Fruit fly (Drosophila melanogaster): ENCODE results near the gene Trmt61.

Gene Trmt61

dm6 chr3R:26020244-26021171, 38.8 kb upstream of the Trmt61 start:
- TF ChIP-seq CG10147 (GFP tag; optimal IDR thresholded peaks at IDR 0.05) (peak; percentile 42), Lim3 (GFP tag; IDR thresholded peaks at IDR 0.05) (no peak), Pdp1 (GFP tag; optimal IDR thresholded peaks at IDR 0.05) (peak in 1 of 2 experiments; percentile 0), Rx (GFP tag; IDR thresholded peaks at IDR 0.05) (no peak; the same call in 1 of the 2 replicates), D (optimal IDR thresholded peaks at IDR 0.05) (no peak), D (GFP tag; optimal IDR thresholded peaks at IDR 0.05) (peak; percentile 50), CG34224 (GFP tag; IDR thresholded peaks at IDR 0.05; ENCODE audit: partially characterized antibody) (peak; percentile 37; the same call in 2 of the 3 replicates), CG18764 (GFP tag; optimal IDR thresholded peaks at IDR 0.05) (peak; percentile 40), CG1647 (GFP tag; optimal IDR thresholded peaks at IDR 0.05) (no peak), CG17568 (GFP tag; optimal IDR thresholded peaks at IDR 0.05) (no peak), CG7839 (tag; optimal IDR thresholded peaks at IDR 0.05) (peak; percentile 77), eyg (GFP tag; optimal IDR thresholded peaks at IDR 0.05) (no peak), fd96Cb (tag; optimal IDR thresholded peaks at IDR 0.05) (peak; percentile 77), Dad (GFP tag; optimal IDR thresholded peaks at IDR 0.05) (no peak), CG43689 (GFP tag; IDR thresholded peaks at IDR 0.05) (no peak), CG15696 (tag; optimal IDR thresholded peaks at IDR 0.05) (peak; percentile 64), Sox102F (GFP tag; optimal IDR thresholded peaks at IDR 0.05) (peak; percentile 78), ac (GFP tag; optimal IDR thresholded peaks at IDR 0.05) (no peak), run (tag; optimal IDR thresholded peaks at IDR 0.05) (peak; percentile 63), sim (GFP tag; IDR thresholded peaks at IDR 0.05) (peak; percentile 60; the same call in 1 of the 2 replicates), sqz (GFP tag; optimal IDR thresholded peaks at IDR 0.05) (peak; percentile 33), twi (tag; optimal IDR thresholded peaks at IDR 0.05) (no peak), CG18011 (GFP tag; optimal IDR thresholded peaks at IDR 0.05) (no peak), Bdp1 (GFP tag; optimal IDR thresholded peaks at IDR 0.05) (no peak), Bteb2 (GFP tag; optimal IDR thresholded peaks at IDR 0.05) (no peak), CG2116 (GFP tag; optimal IDR thresholded peaks at IDR 0.05) (no peak), CG12236 (GFP tag; optimal IDR thresholded peaks at IDR 0.05) (no peak), CG12769 (tag; optimal IDR thresholded peaks at IDR 0.05) (peak; percentile 96), Optix (GFP tag; IDR thresholded peaks at IDR 0.05) (0 out of 3 replicates have a peak, but pooled peaks have one; percentile 8), CG17359 (tag; optimal IDR thresholded peaks at IDR 0.05) (peak; percentile 77), CG3726 (GFP tag; IDR thresholded peaks at IDR 0.05) (no peak), Lhr (GFP tag; optimal IDR thresholded peaks at IDR 0.05) (no peak), Dip3 (GFP tag; optimal IDR thresholded peaks at IDR 0.05) (no peak), lab (GFP tag; optimal IDR thresholded peaks at IDR 0.05) (peak; percentile 67), sug (tag; optimal IDR thresholded peaks at IDR 0.05) (no peak), insv (GFP tag; optimal IDR thresholded peaks at IDR 0.05) (no peak), ewg (GFP tag; optimal IDR thresholded peaks at IDR 0.05) (peak; percentile 45), CG16779 (GFP tag; IDR thresholded peaks at IDR 0.05) (no peak), Gug (GFP tag; IDR thresholded peaks at IDR 0.05) (no peak), CG2712 (tag; optimal IDR thresholded peaks at IDR 0.05) (peak; percentile 71), Ravus (GFP tag; IDR thresholded peaks at IDR 0.05) (no peak), HmgZ (tag; optimal IDR thresholded peaks at IDR 0.05) (no peak), fd3F (GFP tag; optimal IDR thresholded peaks at IDR 0.05) (peak; percentile 1), CG12942 (GFP tag; optimal IDR thresholded peaks at IDR 0.05) (no peak), lola (GFP tag; optimal IDR thresholded peaks at IDR 0.05) (peak in 1 of 3 experiments; percentile 70), CG4282 (GFP tag; optimal IDR thresholded peaks at IDR 0.05) (no peak), tx (GFP tag; optimal IDR thresholded peaks at IDR 0.05) (no peak), CG1233 (GFP tag; optimal IDR thresholded peaks at IDR 0.05) (peak; percentile 5)
